Worm (Caenorhabditis elegans) whole organism, late embryonic: Measurements from ENCODE around the gene F35H10.5.

ENCODE experiments used
- C38D4.7 ChIP-seq: fragments of 200-800 bp; sonication (Bioruptor generic); optimal IDR thresholded peaks from 2 replicates; lab custom pipeline; 2018; ENCODE audit warnings: mild to moderate bottlenecking, missing genetic modification characterization, moderate library complexity, missing compliant biosample characterization
- K09A11.1 ChIP-seq: sonication (generic microtip); optimal IDR thresholded peaks from 2 replicates; lab custom pipeline; 2017; ENCODE audit warnings: antibody characterized with exemption, mild to moderate bottlenecking, missing genetic modification characterization, missing compliant biosample characterization; ENCODE audit not compliant: insufficient read depth
- T23F11.4 ChIP-seq: fragments of 200-800 bp; sonication (Bioruptor generic); optimal IDR thresholded peaks from 2 replicates; lab custom pipeline; 2018; ENCODE audit warnings: mild to moderate bottlenecking, missing genetic modification characterization, missing compliant biosample characterization
- Y22D7AL.16 ChIP-seq: sonication (generic microtip); optimal IDR thresholded peaks from 2 replicates; lab custom pipeline; 2016; ENCODE audit warnings: missing genetic modification characterization, missing compliant biosample characterization
- ahr-1 ChIP-seq: sonication (generic microtip); optimal IDR thresholded peaks from 2 replicates; lab custom pipeline; 2016; ENCODE audit warnings: missing genetic modification characterization, missing compliant biosample characterization
- ama-1 ChIP-seq: fragments of 150-350 bp; optimal IDR thresholded peaks from 2 replicates; lab custom pipeline; 2014
- ceh-18 ChIP-seq: sonication (generic microtip); optimal IDR thresholded peaks from 2 replicates; lab custom pipeline; 2016; ENCODE audit warnings: missing genetic modification characterization, missing compliant biosample characterization
- ceh-24 ChIP-seq: sonication (generic microtip); optimal IDR thresholded peaks from 2 replicates; lab custom pipeline; 2016; ENCODE audit warnings: mild to moderate bottlenecking, missing genetic modification characterization, missing compliant biosample characterization
- ceh-30 ChIP-seq: fragments of 150-350 bp; optimal IDR thresholded peaks from 2 replicates; lab custom pipeline; 2014; ENCODE audit warnings: missing biosample characterization, missing genetic modification characterization
- ceh-31 ChIP-seq: sonication (generic microtip); optimal IDR thresholded peaks from 2 replicates; lab custom pipeline; 2016; ENCODE audit warnings: missing genetic modification characterization, missing compliant biosample characterization
- ceh-34 ChIP-seq: sonication (generic microtip); optimal IDR thresholded peaks from 2 replicates; lab custom pipeline; 2016; ENCODE audit warnings: mild to moderate bottlenecking, missing genetic modification characterization, missing compliant biosample characterization
- ceh-48 ChIP-seq: sonication (generic microtip); optimal IDR thresholded peaks from 2 replicates; lab custom pipeline; 2016; ENCODE audit warnings: missing genetic modification characterization, inconsistent platforms, missing compliant biosample characterization
- ceh-6 ChIP-seq: fragments of 200-800 bp; sonication (Bioruptor generic); optimal IDR thresholded peaks from 2 replicates; lab custom pipeline; 2018; ENCODE audit warnings: mild to moderate bottlenecking, missing genetic modification characterization, missing compliant biosample characterization
- dve-1 ChIP-seq: sonication (generic microtip); optimal IDR thresholded peaks from 2 replicates; lab custom pipeline; 2017; ENCODE audit warnings: antibody characterized with exemption, mild to moderate bottlenecking, missing genetic modification characterization, missing compliant biosample characterization
- elt-4 ChIP-seq: sonication (generic microtip); optimal IDR thresholded peaks from 2 replicates; lab custom pipeline; 2016; ENCODE audit warnings: missing genetic modification characterization, missing compliant biosample characterization
- ets-4 ChIP-seq: sonication (generic microtip); optimal IDR thresholded peaks from 2 replicates; lab custom pipeline; 2016; ENCODE audit warnings: missing genetic modification characterization, missing compliant biosample characterization
- fkh-10 ChIP-seq: fragments of 150-350 bp; optimal IDR thresholded peaks from 2 replicates; lab custom pipeline; 2014; ENCODE audit warnings: missing biosample characterization, missing genetic modification reagents, missing genetic modification characterization
- gmeb-2 ChIP-seq: sonication (generic microtip); optimal IDR thresholded peaks from 2 replicates; lab custom pipeline; 2016; ENCODE audit warnings: missing genetic modification characterization, inconsistent platforms, missing compliant biosample characterization
- hlh-8 ChIP-seq: sonication (generic microtip); optimal IDR thresholded peaks from 2 replicates; lab custom pipeline; 2016; ENCODE audit warnings: missing genotype, missing genetic modification characterization, missing compliant biosample characterization
- madf-2 ChIP-seq: sonication (generic microtip); optimal IDR thresholded peaks from 2 replicates; lab custom pipeline; 2017; ENCODE audit warnings: missing genetic modification characterization, missing compliant biosample characterization
- nfya-1 ChIP-seq: sonication (generic microtip); optimal IDR thresholded peaks from 2 replicates; lab custom pipeline; 2017; ENCODE audit warnings: missing genetic modification characterization, mild to moderate bottlenecking, missing compliant biosample characterization, antibody characterized with exemption, moderate library complexity
- npax-4 ChIP-seq: sonication (generic microtip); optimal IDR thresholded peaks from 2 replicates; lab custom pipeline; 2016; ENCODE audit warnings: missing genetic modification characterization, missing compliant biosample characterization
- pag-3 ChIP-seq: sonication (generic microtip); optimal IDR thresholded peaks from 2 replicates; lab custom pipeline; 2016; ENCODE audit warnings: missing compliant biosample characterization, missing genetic modification characterization, borderline replicate concordance
- pax-1 ChIP-seq: fragments of 150-350 bp; optimal IDR thresholded peaks from 2 replicates; lab custom pipeline; 2014; ENCODE audit warnings: missing biosample characterization, missing genetic modification characterization
- pros-1 ChIP-seq: fragments of 150-350 bp; optimal IDR thresholded peaks from 2 replicates; lab custom pipeline; 2014; ENCODE audit warnings: missing biosample characterization, missing genetic modification reagents, missing genetic modification characterization
- ref-2 ChIP-seq: sonication (generic microtip); optimal IDR thresholded peaks from 2 replicates; lab custom pipeline; 2016; ENCODE audit warnings: missing genetic modification characterization, missing compliant biosample characterization
- sox-2 ChIP-seq: fragments of 200-800 bp; sonication (Bioruptor generic); IDR thresholded peaks from 2 replicates; pipeline ENCODE4 v1.3.6; 2022; ENCODE audit warnings: missing genetic modification reagents, missing genetic modification characterization, missing compliant biosample characterization
- syd-9 ChIP-seq: sonication (generic microtip); optimal IDR thresholded peaks from 2 replicates; lab custom pipeline; 2016; ENCODE audit warnings: mild to moderate bottlenecking, missing genetic modification characterization, moderate library complexity, missing compliant biosample characterization
- ttx-3 ChIP-seq: sonication (generic microtip); optimal IDR thresholded peaks from 2 replicates; lab custom pipeline; 2016; ENCODE audit warnings: missing genetic modification reagents, missing genetic modification characterization, missing compliant biosample characterization
- unc-3 ChIP-seq, 2 experiments: fragments of 200-800 bp in 1 of 2; sonication (Bioruptor generic) in 1 of 2; sonication (generic microtip) in 1 of 2; conservative IDR thresholded peaks in 1 of 2; optimal IDR thresholded peaks in 1 of 2; 2 replicates each; pipeline versions ENCODE4 v1.3.6 to Lab custom; 2016 to 2022; ENCODE audit warnings: missing compliant biosample characterization in 2 of 2, missing genetic modification characterization in 2 of 2, missing genetic modification reagents in 1 of 2
- unc-42 ChIP-seq: sonication (generic microtip); optimal IDR thresholded peaks from 2 replicates; lab custom pipeline; 2016; ENCODE audit warnings: missing genotype, missing genetic modification characterization, missing compliant biosample characterization
- unc-86 ChIP-seq: sonication (generic microtip); optimal IDR thresholded peaks from 2 replicates; lab custom pipeline; 2016; ENCODE audit warnings: missing genetic modification characterization, missing compliant biosample characterization

The F35H10.5 gene

ce11 chrIV:8345518-8345917, 45.0 kb downstream of the F35H10.5 start, which contains the start of gene F17E9.5:
F17E9.5 (plus strand) TSS chrIV:8345818.
- TF ChIP-seq ceh-18 (tag; lab: Kevin White, UChicago) (no peak), K09A11.1 (tag; lab: Kevin White, UChicago) (no peak), sox-2 (no peak), C38D4.7 (GFP tag; lab: Kevin White, UChicago) (no peak), ceh-24 (tag; lab: Kevin White, UChicago) (no peak), ceh-30 (tag; lab: Kevin White, UChicago) (no peak), ama-1 (lab: Kevin White, UChicago) (no peak), ref-2 (tag; lab: Kevin White, UChicago) (no peak), dve-1 (tag; lab: Kevin White, UChicago) (no peak), pros-1 (no peak), unc-3 (GFP tag; conservative IDR thresholded peaks at IDR 0.05; lab: Robert Waterston, UW) (no peak), unc-3 (tag; optimal IDR thresholded peaks at IDR 0.05; lab: Kevin White, UChicago) (no peak), nfya-1 (tag; lab: Kevin White, UChicago) (no peak), hlh-8 (no peak), ahr-1 (tag; lab: Kevin White, UChicago) (no peak)
- TF ChIP-seq, all 69 proteins: peak for 0

ce11 chrIV:8347051-8347450, 46.5 kb downstream of the F35H10.5 start, which contains the start of the genes F17E9.18 and F17E9.15:
F17E9.18 (minus strand) TSS chrIV:8347151.
F17E9.15 (plus strand) TSS chrIV:8347418.
- TF ChIP-seq elt-4 (no peak), ceh-30 (tag; lab: Kevin White, UChicago) (no peak), syd-9 (tag; lab: Kevin White, UChicago) (no peak), fkh-10 (GFP tag; lab: Kevin White, UChicago) (no peak), ceh-34 (tag; lab: Kevin White, UChicago) (no peak), ceh-24 (tag; lab: Kevin White, UChicago) (no peak), ceh-6 (no peak), unc-42 (tag; lab: Kevin White, UChicago) (no peak)

- TF ChIP-seq unc-86 (tag; lab: Kevin White, UChicago) (no peak), pax-1 (tag; lab: Kevin White, UChicago) (no peak), elt-4 (no peak), ceh-48 (tag; lab: Kevin White, UChicago) (no peak), gmeb-2 (no peak), ets-4 (tag; lab: Kevin White, UChicago) (no peak), ceh-31 (tag; lab: Kevin White, UChicago) (no peak), ttx-3 (tag; lab: Kevin White, UChicago) (no peak), fkh-10 (GFP tag; lab: Kevin White, UChicago) (no peak), Y22D7AL.16 (no peak), T23F11.4 (GFP tag; lab: Kevin White, UChicago) (no peak), ceh-34 (tag; lab: Kevin White, UChicago) (no peak), madf-2 (tag; lab: Kevin White, UChicago) (no peak), sox-2 (no peak), npax-4 (no peak), hlh-8 (no peak), pag-3 (tag; lab: Kevin White, UChicago) (no peak)
Measured at ce11 chrIV:8348073-8348472, 47.5 kb downstream of the F35H10.5 start, which contains the start of gene F17E9.4. F17E9.4 (plus strand) TSS chrIV:8348373.
